Worm (Caenorhabditis elegans) whole organism, L4 larva: Measurements from ENCODE around the gene ubxn-5.

Source experiments
- R02D3.7 ChIP-seq: fragments of 150-350 bp; sonication (generic microtip); optimal IDR thresholded peaks from 3 replicates; lab custom pipeline; 2014; ENCODE audit warnings: missing biosample characterization, missing genetic modification characterization
- T20F7.1 ChIP-seq: fragments of 200-800 bp; sonication (Bioruptor generic); optimal IDR thresholded peaks from 2 replicates; lab custom pipeline; 2018; ENCODE audit warnings: mild to moderate bottlenecking, missing genetic modification characterization, missing compliant biosample characterization
- ceh-44 ChIP-seq: fragments of 200-800 bp; sonication (Bioruptor generic); IDR thresholded peaks from 2 replicates; pipeline ENCODE4 v1.3.6; 2022; ENCODE audit warnings: missing genetic modification reagents, missing genetic modification characterization, missing compliant biosample characterization
- ceh-82 ChIP-seq: sonication (generic microtip); optimal IDR thresholded peaks from 2 replicates; lab custom pipeline; 2017; ENCODE audit warnings: missing biosample characterization, missing genetic modification characterization
- ces-1 ChIP-seq: fragments of 150-350 bp; sonication (generic microtip); optimal IDR thresholded peaks from 4 replicates; lab custom pipeline; 2014; ENCODE audit warnings: missing biosample characterization, missing genetic modification reagents, missing genetic modification characterization
- lin-15B ChIP-seq: fragments of 150-350 bp; sonication (generic microtip); optimal IDR thresholded peaks from 3 replicates; lab custom pipeline; 2014; ENCODE audit warnings: missing biosample characterization, missing genetic modification characterization
- nhr-10 ChIP-seq: fragments of 150-350 bp; optimal IDR thresholded peaks from 2 replicates; lab custom pipeline; 2014; ENCODE audit warnings: missing biosample characterization, missing genetic modification characterization
- nhr-11 ChIP-seq: fragments of 150-350 bp; optimal IDR thresholded peaks from 2 replicates; lab custom pipeline; 2014; ENCODE audit warnings: missing biosample characterization, missing genetic modification characterization
- snpc-4 ChIP-seq: fragments of 150-350 bp; optimal IDR thresholded peaks from 2 replicates; lab custom pipeline; 2014; ENCODE audit warnings: missing biosample characterization, missing genetic modification characterization
- unc-39 ChIP-seq: sonication (generic microtip); optimal IDR thresholded peaks from 2 replicates; lab custom pipeline; 2017; ENCODE audit warnings: missing biosample characterization, missing genetic modification characterization
- zag-1 ChIP-seq: fragments of 150-350 bp; optimal IDR thresholded peaks from 2 replicates; lab custom pipeline; 2014; ENCODE audit warnings: missing biosample characterization, missing genetic modification characterization

- TF ChIP-seq ces-1 (GFP tag; lab: Kevin White, UChicago) (no peak), nhr-10 (tag; lab: Kevin White, UChicago) (no peak), snpc-4 (no peak), lin-15B (tag; lab: Kevin White, UChicago) (no peak), ceh-44 (GFP tag; lab: Robert Waterston, UW) (no peak), zag-1 (no peak), T20F7.1 (GFP tag; lab: Kevin White, UChicago) (no peak), unc-39 (tag; lab: Kevin White, UChicago) (no peak), ceh-82 (tag; lab: Kevin White, UChicago) (no peak), nhr-11 (tag; lab: Kevin White, UChicago) (no peak), R02D3.7 (tag; lab: Kevin White, UChicago) (no peak)
These were observed 16.7 kb upstream of the ubxn-5 start, which contains the start of gene F54B3.1 for ce11 chrII:10250966-10251365.
